Worm (Caenorhabditis elegans) whole organism, late embryonic: ENCODE measurements around the gene fipr-5.

Source experiments
- C08G9.2 ChIP-seq: sonication (generic microtip); optimal IDR thresholded peaks from 2 replicates; lab custom pipeline; 2016; ENCODE audit warnings: mild to moderate bottlenecking, missing genetic modification characterization, moderate library complexity, missing compliant biosample characterization
- F13H6.1 ChIP-seq: sonication (generic microtip); optimal IDR thresholded peaks from 2 replicates; lab custom pipeline; 2016; ENCODE audit warnings: missing genetic modification characterization, missing compliant biosample characterization
- ceh-22 ChIP-seq: sonication (generic microtip); optimal IDR thresholded peaks from 2 replicates; lab custom pipeline; 2017; ENCODE audit warnings: missing biosample characterization, missing genetic modification characterization
- ceh-9 ChIP-seq: sonication (generic microtip); optimal IDR thresholded peaks from 2 replicates; lab custom pipeline; 2016; ENCODE audit warnings: mild to moderate bottlenecking, missing genetic modification characterization, inconsistent platforms, missing compliant biosample characterization
- che-1 ChIP-seq: sonication (generic microtip); optimal IDR thresholded peaks from 2 replicates; lab custom pipeline; 2016; ENCODE audit warnings: mild to moderate bottlenecking, missing genetic modification characterization, missing compliant biosample characterization
- ets-4 ChIP-seq: sonication (generic microtip); optimal IDR thresholded peaks from 2 replicates; lab custom pipeline; 2016; ENCODE audit warnings: missing genetic modification characterization, missing compliant biosample characterization
- eyg-1 ChIP-seq: sonication (generic microtip); optimal IDR thresholded peaks from 2 replicates; lab custom pipeline; 2016; ENCODE audit warnings: missing genotype, missing genetic modification characterization, missing compliant biosample characterization
- hlh-13 ChIP-seq: fragments of 200-800 bp; sonication (Bioruptor generic); optimal IDR thresholded peaks from 2 replicates; lab custom pipeline; 2018; ENCODE audit warnings: mild to moderate bottlenecking, missing genetic modification characterization, missing compliant biosample characterization
- hlh-30 ChIP-seq: sonication (generic microtip); optimal IDR thresholded peaks from 2 replicates; lab custom pipeline; 2017; ENCODE audit warnings: antibody characterized with exemption, missing genetic modification characterization, missing compliant biosample characterization; ENCODE audit not compliant: insufficient read depth
- lim-6 ChIP-seq: sonication (generic microtip); optimal IDR thresholded peaks from 2 replicates; lab custom pipeline; 2016; ENCODE audit warnings: missing genetic modification characterization, missing compliant biosample characterization
- nhr-232 ChIP-seq: sonication (generic microtip); optimal IDR thresholded peaks from 2 replicates; lab custom pipeline; 2016; ENCODE audit warnings: missing genetic modification characterization, missing compliant biosample characterization
- pha-4 ChIP-seq: fragments of 150-350 bp; optimal IDR thresholded peaks from 2 replicates; lab custom pipeline; 2018; ENCODE audit warnings: missing biosample characterization, missing genetic modification reagents, missing genetic modification characterization
- unc-55 ChIP-seq: sonication (generic microtip); optimal IDR thresholded peaks from 2 replicates; lab custom pipeline; 2017; ENCODE audit warnings: missing biosample characterization, missing genetic modification reagents, missing genetic modification characterization

DNA sequence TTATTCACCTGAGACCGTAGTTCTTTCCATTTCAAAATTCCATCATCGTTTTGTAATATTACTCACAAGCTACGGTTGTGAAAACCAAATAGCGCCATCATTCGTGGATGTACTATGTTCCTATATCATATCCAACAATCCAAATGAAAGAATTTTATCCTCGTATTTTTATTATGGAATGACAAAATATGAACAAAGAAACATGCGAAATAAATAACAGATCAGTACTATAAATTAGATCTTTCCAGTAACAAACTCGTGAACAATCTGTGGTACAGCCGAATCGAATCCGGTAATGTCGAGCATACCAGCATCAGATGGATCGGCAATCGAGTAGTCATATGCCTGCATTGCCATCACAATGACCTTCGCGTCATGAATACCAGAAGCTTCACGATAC is 31.5 kb upstream of the fipr-5 start:
- TF ChIP-seq pha-4 (tag; lab: Kevin White, UChicago) = no peak
- TF ChIP-seq hlh-30 (tag; lab: Kevin White, UChicago) = no peak
- no peak for TF ChIP-seq hlh-13 (GFP tag; lab: Kevin White, UChicago)
- no peak for TF ChIP-seq ceh-22
- TF ChIP-seq C08G9.2 = no peak
- no peak for TF ChIP-seq che-1 (tag; lab: Kevin White, UChicago)
- TF ChIP-seq F13H6.1 (tag; lab: Kevin White, UChicago) = no peak
- no peak for TF ChIP-seq eyg-1
- no peak for TF ChIP-seq unc-55 (GFP tag; lab: Kevin White, UChicago)
- no peak for TF ChIP-seq nhr-232 (tag; lab: Kevin White, UChicago)
- no peak for TF ChIP-seq lim-6 (tag; lab: Kevin White, UChicago)
- TF ChIP-seq ets-4 (tag; lab: Kevin White, UChicago) = no peak
- TF ChIP-seq ceh-9 = no peak
